Fruit fly (Drosophila melanogaster): ENCODE results near the gene pad.
A peak's percentile ranks its signal among the peaks of the same experiment; 100 is the strongest.

The pad gene

DNA sequence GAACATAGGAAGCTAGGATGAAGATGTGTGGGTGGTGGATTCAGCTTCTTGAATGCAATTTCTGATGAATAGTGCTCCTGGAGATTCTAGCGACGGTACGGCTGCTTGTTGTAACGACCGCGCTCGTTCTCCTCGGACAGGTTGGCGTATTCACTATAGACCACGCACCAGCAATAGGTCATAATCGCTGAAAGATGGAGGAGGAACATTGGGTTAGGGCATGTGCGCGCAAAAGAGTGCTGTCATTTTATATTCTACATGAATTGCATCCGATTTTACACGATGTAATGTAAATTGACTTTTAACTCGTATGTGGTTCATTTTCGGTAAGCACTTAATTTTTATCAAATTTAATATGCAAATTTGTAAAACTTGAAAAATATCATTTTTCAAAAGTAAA is 8.9 kb downstream of the pad start (continued):
- TF ChIP-seq sima (GFP tag; optimal IDR thresholded peaks at IDR 0.05) (no peak), ci (GFP tag; IDR thresholded peaks at IDR 0.05) (no peak), Xbp1 (GFP tag; optimal IDR thresholded peaks at IDR 0.05) (peak; percentile 6), CG32772 (GFP tag; IDR thresholded peaks at IDR 0.05) (no peak), CG11456 (GFP tag; IDR thresholded peaks at IDR 0.05) (no peak), CG8388 (GFP tag; optimal IDR thresholded peaks at IDR 0.05) (no peak), corto (GFP tag; optimal IDR thresholded peaks at IDR 0.05) (no peak), CG1603 (tag; optimal IDR thresholded peaks at IDR 0.05) (peak; percentile 16), trh (GFP tag; optimal IDR thresholded peaks at IDR 0.05) (no peak), Usf (GFP tag; optimal IDR thresholded peaks at IDR 0.05) (no peak), D19A (tag; optimal IDR thresholded peaks at IDR 0.05) (no peak), MBD-R2 (GFP tag; IDR thresholded peaks at IDR 0.05) (no peak), pita (GFP tag; optimal IDR thresholded peaks at IDR 0.05) (peak; percentile 83), gfzf (GFP tag; optimal IDR thresholded peaks at IDR 0.05) (peak; percentile 18), Xrp1 (GFP tag; IDR thresholded peaks at IDR 0.05) (no peak), CG2199 (GFP tag; IDR thresholded peaks at IDR 0.05) (peak; percentile 95), bowl (GFP tag; IDR thresholded peaks at IDR 0.05) (no peak), unc-4 (GFP tag; IDR thresholded peaks at IDR 0.05; ENCODE audit: partially characterized antibody) (0 out of 2 replicates have a peak, but pooled peaks have one; percentile 16), nmo (GFP tag; optimal IDR thresholded peaks at IDR 0.05) (no peak), hkb (optimal IDR thresholded peaks at IDR 0.05) (no peak), hkb (GFP tag; IDR thresholded peaks at IDR 0.05) (no peak), Rfx (GFP tag; IDR thresholded peaks at IDR 0.05) (no peak), nerfin-1 (tag; optimal IDR thresholded peaks at IDR 0.05) (no peak), BEAF-32 (GFP tag; optimal IDR thresholded peaks at IDR 0.05) (peak; percentile 31), shn (GFP tag; optimal IDR thresholded peaks at IDR 0.05) (no peak), Sox100B (GFP tag; optimal IDR thresholded peaks at IDR 0.05) (no peak), sens (GFP tag) (peak; percentile 43), Hr78 (GFP tag; optimal IDR thresholded peaks at IDR 0.05) (peak in 1 of 2 experiments; percentile 77), Sry-δ (GFP tag; optimal IDR thresholded peaks at IDR 0.05) (peak; percentile 36), tup (GFP tag; optimal IDR thresholded peaks at IDR 0.05) (no peak), lov (optimal IDR thresholded peaks at IDR 0.05) (no peak), lov (GFP tag; IDR thresholded peaks at IDR 0.05) (no peak), CG30403 (GFP tag; optimal IDR thresholded peaks at IDR 0.05) (no peak), CG13424 (tag; optimal IDR thresholded peaks at IDR 0.05) (no peak), CG10654 (GFP tag; optimal IDR thresholded peaks at IDR 0.05) (no peak), Lhr (GFP tag; optimal IDR thresholded peaks at IDR 0.05) (peak; percentile 24), pum (GFP tag; optimal IDR thresholded peaks at IDR 0.05) (no peak), CrebB (tag; optimal IDR thresholded peaks at IDR 0.05) (no peak), zen2 (GFP tag; IDR thresholded peaks at IDR 0.05; ENCODE audit: partially characterized antibody) (no peak), org-1 (GFP tag; optimal IDR thresholded peaks at IDR 0.05) (no peak), bigmax (GFP tag; optimal IDR thresholded peaks at IDR 0.05) (no peak), HLH3B (GFP tag; IDR thresholded peaks at IDR 0.05) (no peak), Ets65A (GFP tag) (peak; percentile 85), Opbp (GFP tag; IDR thresholded peaks at IDR 0.05; ENCODE audit: partially characterized antibody) (peak; percentile 58; the same call in 2 of the 3 replicates), CG13287 (GFP tag; IDR thresholded peaks at IDR 0.05; ENCODE audit: partially characterized antibody) (peak; percentile 19; the same call in 1 of the 2 replicates), Nf-YB (GFP tag; optimal IDR thresholded peaks at IDR 0.05) (no peak), CG4707 (GFP tag; optimal IDR thresholded peaks at IDR 0.05) (no peak), Dll (GFP tag; IDR thresholded peaks at IDR 0.05; ENCODE audit: partially characterized antibody) (no peak), Ets97D (GFP tag; optimal IDR thresholded peaks at IDR 0.05) (peak; percentile 2), CG7556 (GFP tag; optimal IDR thresholded peaks at IDR 0.05) (no peak), ATbp (GFP tag; optimal IDR thresholded peaks at IDR 0.05) (no peak), CG17361 (GFP tag; IDR thresholded peaks at IDR 0.05) (no peak)
